Fruit fly (Drosophila melanogaster) whole organism, wandering third instar larva: ENCODE results near the gene RpLP1.

Source experiments
- CG32264 ChIP-seq: fragments of 200-800 bp; sonication (Bioruptor generic); optimal IDR thresholded peaks from 2 replicates; lab custom pipeline; 2016; ENCODE audit warnings: missing biosample characterization, missing genetic modification characterization
- CG9705 ChIP-seq: fragments of 200-800 bp; sonication (Bioruptor generic); optimal IDR thresholded peaks from 2 replicates; lab custom pipeline; 2018; ENCODE audit warnings: missing biosample characterization, mild to moderate bottlenecking, missing genetic modification characterization
- CrebA ChIP-seq: fragments of 200-800 bp; sonication (Bioruptor generic); optimal IDR thresholded peaks from 2 replicates; lab custom pipeline; 2016; ENCODE audit warnings: missing biosample characterization, mild to moderate bottlenecking, missing genetic modification characterization, borderline replicate concordance
- Dfd ChIP-seq: fragments of >200 bp; optimal IDR thresholded peaks from 2 replicates; lab custom pipeline; 2017; ENCODE audit warnings: missing biosample characterization, missing genetic modification characterization
- Dif ChIP-seq: fragments of 200-275, 200-300 bp; sonication (Bioruptor generic); optimal IDR thresholded peaks from 2 replicates; lab custom pipeline; 2018; ENCODE audit warnings: missing biosample characterization, missing genetic modification characterization; ENCODE audit not compliant: partially characterized antibody
- GATAd ChIP-seq: sonication (Bioruptor generic); optimal IDR thresholded peaks from 2 replicates; lab custom pipeline; 2016; ENCODE audit warnings: missing biosample characterization, missing genetic modification characterization
- HLH106 ChIP-seq: fragments of 200-800 bp; optimal IDR thresholded peaks from 3 replicates; lab custom pipeline; 2019; ENCODE audit warnings: missing biosample characterization, mild to moderate bottlenecking, missing genetic modification characterization, moderate library complexity
- Hnf4 ChIP-seq: fragments of 200-800 bp; sonication (Bioruptor generic); optimal IDR thresholded peaks from 2 replicates; lab custom pipeline; 2016; ENCODE audit warnings: missing biosample characterization, mild to moderate bottlenecking, missing genetic modification characterization
- Hr83 ChIP-seq: fragments of 200-300 bp; sonication (Bioruptor generic); optimal IDR thresholded peaks from 2 replicates; lab custom pipeline; 2016; ENCODE audit warnings: missing biosample characterization, mild to moderate bottlenecking, missing genetic modification characterization, moderate library complexity; ENCODE audit not compliant: poor library complexity, severe bottlenecking
- Jra ChIP-seq: sonication (Bioruptor generic); optimal IDR thresholded peaks from 2 replicates; lab custom pipeline; 2016; ENCODE audit warnings: missing biosample characterization, missing genetic modification characterization
- Mio ChIP-seq: sonication (Bioruptor generic); optimal IDR thresholded peaks from 2 replicates; lab custom pipeline; 2016; ENCODE audit warnings: missing biosample characterization, missing genetic modification characterization
- Myc ChIP-seq: fragments of >200 bp; optimal IDR thresholded peaks from 2 replicates; lab custom pipeline; 2017
- OdsH ChIP-seq: fragments of 200-800 bp; sonication (Bioruptor generic); optimal IDR thresholded peaks from 2 replicates; lab custom pipeline; 2016; ENCODE audit warnings: missing biosample characterization, mild to moderate bottlenecking, missing genetic modification characterization
- Rel ChIP-seq, 2 experiments: fragments of 200-800 bp; sonication (Bioruptor generic) in 1 of 2; optimal IDR thresholded peaks; 2 replicates in 1 of 2; 3 replicates in 1 of 2; lab custom pipeline; 2016 to 2019; ENCODE audit warnings: mild to moderate bottlenecking in 2 of 2, missing biosample characterization in 2 of 2, missing genetic modification characterization in 2 of 2, moderate library complexity in 1 of 2
- Sp1 ChIP-seq: fragments of 200-800 bp; sonication (Bioruptor generic); optimal IDR thresholded peaks from 3 replicates; lab custom pipeline; 2019; ENCODE audit warnings: missing biosample characterization, mild to moderate bottlenecking, missing genetic modification characterization, moderate library complexity
- Vsx2 ChIP-seq: fragments of 200-300, 225-300 bp; sonication (Bioruptor generic); optimal IDR thresholded peaks from 2 replicates; lab custom pipeline; 2018; ENCODE audit warnings: missing biosample characterization, missing genetic modification characterization; ENCODE audit not compliant: partially characterized antibody
- br ChIP-seq: fragments of 200-800 bp; sonication (Bioruptor generic); optimal IDR thresholded peaks from 2 replicates; lab custom pipeline; 2016; ENCODE audit warnings: missing biosample characterization, missing genetic modification characterization
- brk ChIP-seq: fragments of 200-800 bp; sonication (Bioruptor generic); optimal IDR thresholded peaks from 2 replicates; lab custom pipeline; 2016; ENCODE audit warnings: missing biosample characterization, mild to moderate bottlenecking, missing genetic modification characterization
- dmrt93B ChIP-seq: fragments of 200-800 bp; sonication (Bioruptor generic); optimal IDR thresholded peaks from 2 replicates; lab custom pipeline; 2018; ENCODE audit warnings: missing biosample characterization, mild to moderate bottlenecking, missing genetic modification characterization
- dsf ChIP-seq: sonication (Bioruptor generic); optimal IDR thresholded peaks from 2 replicates; lab custom pipeline; 2016; ENCODE audit warnings: missing biosample characterization, missing genetic modification characterization, borderline replicate concordance
- ey ChIP-seq: fragments of 200-800 bp; sonication (Bioruptor generic); optimal IDR thresholded peaks from 2 replicates; lab custom pipeline; 2016; ENCODE audit warnings: missing biosample characterization, missing genetic modification characterization
- foxo ChIP-seq, 2 experiments: fragments of 200-800 bp; sonication (Bioruptor generic); optimal IDR thresholded peaks; 2 replicates in 1 of 2; 3 replicates in 1 of 2; lab custom pipeline; 2016 to 2017; ENCODE audit warnings: missing biosample characterization in 2 of 2, missing genetic modification characterization in 2 of 2
- fru ChIP-seq: fragments of 200-800 bp; sonication (Bioruptor generic); optimal IDR thresholded peaks from 3 replicates; lab custom pipeline; 2016; ENCODE audit warnings: missing biosample characterization, mild to moderate bottlenecking, missing genetic modification characterization
- h ChIP-seq: fragments of 200-800 bp; sonication (Bioruptor generic); optimal IDR thresholded peaks from 3 replicates; lab custom pipeline; 2016; ENCODE audit warnings: missing biosample characterization, mild to moderate bottlenecking, missing genetic modification characterization
- jim ChIP-seq: fragments of 175-275, 200-325 bp; sonication (Bioruptor generic); optimal IDR thresholded peaks from 2 replicates; lab custom pipeline; 2016; ENCODE audit warnings: missing biosample characterization, mild to moderate bottlenecking, missing genetic modification characterization
- psq ChIP-seq: fragments of 200-800 bp; sonication (Bioruptor generic); optimal IDR thresholded peaks from 3 replicates; lab custom pipeline; 2017; ENCODE audit warnings: missing biosample characterization, mild to moderate bottlenecking, missing genetic modification characterization, moderate library complexity
- rgr ChIP-seq: fragments of 200-800 bp; sonication (Bioruptor generic); optimal IDR thresholded peaks from 3 replicates; lab custom pipeline; 2016; ENCODE audit warnings: missing biosample characterization, mild to moderate bottlenecking, missing genetic modification characterization
- sage ChIP-seq: fragments of 200-800 bp; sonication (Bioruptor generic); optimal IDR thresholded peaks from 2 replicates; lab custom pipeline; 2016; ENCODE audit warnings: missing biosample characterization, mild to moderate bottlenecking, missing genetic modification characterization
- tai ChIP-seq: sonication (Bioruptor generic); optimal IDR thresholded peaks from 2 replicates; lab custom pipeline; 2016; ENCODE audit warnings: missing biosample characterization, missing genetic modification characterization
- usp ChIP-seq: fragments of >200 bp; optimal IDR thresholded peaks from 2 replicates; lab custom pipeline; 2017; ENCODE audit warnings: missing biosample characterization, missing genetic modification characterization
- woc ChIP-seq: sonication (Bioruptor generic); optimal IDR thresholded peaks from 2 replicates; lab custom pipeline; 2016; ENCODE audit warnings: missing biosample characterization, mild to moderate bottlenecking, missing genetic modification characterization

Gene RpLP1

dm6 chr2L:414593-415399 is 5.0 kb upstream of the RpLP1 start, which contains the start of the genes AP-2alpha and ebi (continued):
- TF ChIP-seq usp (GFP tag; lab: Kevin White, UChicago) (no peak), ey (GFP tag; lab: Kevin White, UChicago) (peak; percentile 89), Dfd (GFP tag; lab: Kevin White, UChicago) (no peak), Sp1 (GFP tag; lab: Kevin White, UChicago) (peak; percentile 88)

DNA sequence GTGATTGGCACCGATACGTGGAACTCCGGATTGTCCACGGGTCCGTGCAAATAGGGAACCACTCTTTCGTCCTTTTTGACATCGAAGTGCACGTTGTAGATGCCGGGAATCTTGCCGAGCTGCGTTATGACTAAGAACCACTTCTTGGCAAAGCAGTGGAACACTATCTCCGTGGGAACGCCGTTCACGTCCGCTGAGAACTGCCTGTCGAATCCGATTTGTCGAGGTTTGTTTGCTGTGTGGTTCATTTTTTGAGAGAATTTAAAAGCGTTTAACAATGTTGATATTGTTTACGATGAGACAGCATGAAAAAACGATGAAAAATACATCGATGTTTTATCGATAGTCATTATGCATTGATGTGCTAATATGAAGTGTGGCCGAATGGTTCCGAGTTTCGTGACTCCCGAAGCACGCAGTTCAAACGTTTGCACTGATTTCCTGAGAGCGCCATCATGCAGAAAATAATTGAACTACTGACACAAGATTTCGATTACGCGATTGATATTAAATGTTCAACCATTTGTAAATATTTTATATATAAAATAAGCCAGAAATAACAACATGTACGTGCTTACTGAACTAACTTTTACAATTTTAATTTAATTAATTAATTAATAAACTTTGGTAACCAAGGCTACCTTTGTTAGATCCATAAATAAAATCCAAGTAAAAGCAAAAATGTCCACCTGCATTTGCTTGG is 1.5 kb downstream of the RpLP1 start, which contains the start of the genes CG11885 and CG13692:
Gene CG11885, minus strand, starts transcription at position 332 of the 703 bp plus-strand sequence.
Gene CG13692, plus strand, starts transcription at position 653 of the 703 bp plus-strand sequence.
- TF ChIP-seq brk (no peak), Mio (GFP tag; lab: Kevin White, UChicago) (no peak), OdsH (GFP tag; lab: Kevin White, UChicago) (no peak), GATAd (GFP tag; lab: Kevin White, UChicago) (no peak), CG9705 (GFP tag; lab: Kevin White, UChicago) (peak; percentile 34), HLH106 (tag; lab: Kevin White, UChicago) (peak; percentile 37), rgr (GFP tag; lab: Kevin White, UChicago) (peak; percentile 64), br (no peak), Sp1 (GFP tag; lab: Kevin White, UChicago) (peak; percentile 32), Rel (GFP tag; optimal IDR thresholded peaks at IDR 0.05; lab: Kevin White, UChicago) (no peak), Rel (tag; optimal IDR thresholded peaks at IDR 0.05; lab: Kevin White, UChicago) (peak; percentile 74), Myc (peak; percentile 58), foxo (GFP tag; optimal IDR thresholded peaks at IDR 0.05; lab: Kevin White, UChicago) (peak in 1 of 2 experiments; percentile 33), Hnf4 (GFP tag; lab: Kevin White, UChicago) (peak; percentile 44), jim (GFP tag; lab: Kevin White, UChicago) (no peak), Dif (GFP tag; lab: Kevin White, UChicago) (no peak), fru (GFP tag; lab: Kevin White, UChicago) (no peak), psq (GFP tag; lab: Kevin White, UChicago) (no peak), dsf (GFP tag; lab: Kevin White, UChicago) (peak; percentile 11), CG32264 (GFP tag; lab: Kevin White, UChicago) (peak; percentile 29), sage (GFP tag; lab: Kevin White, UChicago) (peak; percentile 61), Hr83 (GFP tag; lab: Kevin White, UChicago) (peak; percentile 58), dmrt93B (GFP tag; lab: Kevin White, UChicago) (no peak), h (GFP tag; lab: Kevin White, UChicago) (peak; percentile 60)

DNA sequence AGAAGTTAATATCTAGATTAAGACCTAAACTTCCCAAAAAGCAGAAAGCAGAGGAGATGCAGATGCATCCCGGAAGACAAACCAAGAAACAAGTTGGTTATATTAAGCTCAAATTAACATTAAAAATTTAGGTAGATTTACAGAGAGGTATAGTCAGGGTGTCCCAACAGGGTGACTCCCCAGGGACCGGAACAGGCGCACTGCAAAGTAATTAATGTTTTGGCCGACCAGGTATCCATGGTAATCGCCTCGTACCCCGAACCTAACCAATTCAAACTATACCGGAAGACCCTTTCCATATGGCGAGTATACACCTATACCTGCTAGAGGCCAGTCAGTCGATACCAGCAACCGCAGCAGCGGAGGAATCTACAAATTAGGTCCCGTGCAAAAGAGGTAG is 2.8 kb downstream of the RpLP1 start, which contains the start of gene BBS8:
Gene BBS8, plus strand, starts transcription at position 301 of the 400 bp plus-strand sequence.
- TF ChIP-seq OdsH (GFP tag; lab: Kevin White, UChicago) = no peak
- no peak for TF ChIP-seq Dif (GFP tag; lab: Kevin White, UChicago)
- no peak for TF ChIP-seq dmrt93B (GFP tag; lab: Kevin White, UChicago)
- no peak for TF ChIP-seq Vsx2
- TF ChIP-seq foxo (GFP tag; optimal IDR thresholded peaks at IDR 0.05; lab: Kevin White, UChicago) = no peak
- no peak for TF ChIP-seq Mio (GFP tag; lab: Kevin White, UChicago)
- no peak for TF ChIP-seq CG32264 (GFP tag; lab: Kevin White, UChicago)
- TF ChIP-seq CrebA = no peak
- no peak for TF ChIP-seq Hnf4 (GFP tag; lab: Kevin White, UChicago)
- TF ChIP-seq Hr83 (GFP tag; lab: Kevin White, UChicago) = no peak
- TF ChIP-seq sage (GFP tag; lab: Kevin White, UChicago) = no peak
- no peak for TF ChIP-seq jim (GFP tag; lab: Kevin White, UChicago)
- no peak for TF ChIP-seq Jra (GFP tag; lab: Kevin White, UChicago)
- TF ChIP-seq Myc = no peak
- no peak for TF ChIP-seq Sp1 (GFP tag; lab: Kevin White, UChicago)
- no peak for TF ChIP-seq rgr (GFP tag; lab: Kevin White, UChicago)
- no peak for TF ChIP-seq tai (GFP tag; lab: Kevin White, UChicago)
- TF ChIP-seq woc = no peak
